Fruit fly (Drosophila melanogaster) whole organism, wandering third instar larva: ENCODE data around the gene Atg8b.

Experiments
- Abd-B ChIP-seq: fragments of >200 bp; optimal IDR thresholded peaks from 2 replicates; lab custom pipeline; 2017; ENCODE audit warnings: missing biosample characterization, missing genetic modification characterization
- CG32264 ChIP-seq: fragments of 200-800 bp; sonication (Bioruptor generic); optimal IDR thresholded peaks from 2 replicates; lab custom pipeline; 2016; ENCODE audit warnings: missing biosample characterization, missing genetic modification characterization
- CG9705 ChIP-seq: fragments of 200-800 bp; sonication (Bioruptor generic); optimal IDR thresholded peaks from 2 replicates; lab custom pipeline; 2018; ENCODE audit warnings: missing biosample characterization, mild to moderate bottlenecking, missing genetic modification characterization
- CrebA ChIP-seq: fragments of 200-800 bp; sonication (Bioruptor generic); optimal IDR thresholded peaks from 2 replicates; lab custom pipeline; 2016; ENCODE audit warnings: missing biosample characterization, mild to moderate bottlenecking, missing genetic modification characterization, borderline replicate concordance
- Dfd ChIP-seq: fragments of >200 bp; optimal IDR thresholded peaks from 2 replicates; lab custom pipeline; 2017; ENCODE audit warnings: missing biosample characterization, missing genetic modification characterization
- GATAd ChIP-seq: sonication (Bioruptor generic); optimal IDR thresholded peaks from 2 replicates; lab custom pipeline; 2016; ENCODE audit warnings: missing biosample characterization, missing genetic modification characterization
- HLH106 ChIP-seq: fragments of 200-800 bp; optimal IDR thresholded peaks from 3 replicates; lab custom pipeline; 2019; ENCODE audit warnings: missing biosample characterization, mild to moderate bottlenecking, missing genetic modification characterization, moderate library complexity
- Hnf4 ChIP-seq: fragments of 200-800 bp; sonication (Bioruptor generic); optimal IDR thresholded peaks from 2 replicates; lab custom pipeline; 2016; ENCODE audit warnings: missing biosample characterization, mild to moderate bottlenecking, missing genetic modification characterization
- Hr83 ChIP-seq: fragments of 200-300 bp; sonication (Bioruptor generic); optimal IDR thresholded peaks from 2 replicates; lab custom pipeline; 2016; ENCODE audit warnings: missing biosample characterization, mild to moderate bottlenecking, missing genetic modification characterization, moderate library complexity; ENCODE audit not compliant: poor library complexity, severe bottlenecking
- Jra ChIP-seq: sonication (Bioruptor generic); optimal IDR thresholded peaks from 2 replicates; lab custom pipeline; 2016; ENCODE audit warnings: missing biosample characterization, missing genetic modification characterization
- Mio ChIP-seq: sonication (Bioruptor generic); optimal IDR thresholded peaks from 2 replicates; lab custom pipeline; 2016; ENCODE audit warnings: missing biosample characterization, missing genetic modification characterization
- Myc ChIP-seq: fragments of >200 bp; optimal IDR thresholded peaks from 2 replicates; lab custom pipeline; 2017
- N ChIP-seq: fragments of >200 bp; optimal IDR thresholded peaks from 2 replicates; lab custom pipeline; 2018; ENCODE audit warnings: missing biosample characterization, missing external identifiers, missing genetic modification characterization
- OdsH ChIP-seq: fragments of 200-800 bp; sonication (Bioruptor generic); optimal IDR thresholded peaks from 2 replicates; lab custom pipeline; 2016; ENCODE audit warnings: missing biosample characterization, mild to moderate bottlenecking, missing genetic modification characterization
- Rel ChIP-seq, 2 experiments: fragments of 200-800 bp; sonication (Bioruptor generic) in 1 of 2; optimal IDR thresholded peaks; 2 replicates in 1 of 2; 3 replicates in 1 of 2; lab custom pipeline; 2016 to 2019; ENCODE audit warnings: mild to moderate bottlenecking in 2 of 2, missing biosample characterization in 2 of 2, missing genetic modification characterization in 2 of 2, moderate library complexity in 1 of 2
- Sp1 ChIP-seq: fragments of 200-800 bp; sonication (Bioruptor generic); optimal IDR thresholded peaks from 3 replicates; lab custom pipeline; 2019; ENCODE audit warnings: missing biosample characterization, mild to moderate bottlenecking, missing genetic modification characterization, moderate library complexity
- br ChIP-seq: fragments of 200-800 bp; sonication (Bioruptor generic); optimal IDR thresholded peaks from 2 replicates; lab custom pipeline; 2016; ENCODE audit warnings: missing biosample characterization, missing genetic modification characterization
- dl ChIP-seq, 2 experiments: fragments of 175-275, 200-275 bp in 1 of 2; fragments of 200-275 bp in 1 of 2; sonication (Bioruptor generic); optimal IDR thresholded peaks; lab custom pipeline; 2018; ENCODE audit warnings: mild to moderate bottlenecking in 2 of 2, missing biosample characterization in 2 of 2, missing genetic modification characterization in 2 of 2, moderate library complexity in 2 of 2; ENCODE audit not compliant: partially characterized antibody in 2 of 2, insufficient read depth in 1 of 2
- dmrt93B ChIP-seq: fragments of 200-800 bp; sonication (Bioruptor generic); optimal IDR thresholded peaks from 2 replicates; lab custom pipeline; 2018; ENCODE audit warnings: missing biosample characterization, mild to moderate bottlenecking, missing genetic modification characterization
- dsf ChIP-seq: sonication (Bioruptor generic); optimal IDR thresholded peaks from 2 replicates; lab custom pipeline; 2016; ENCODE audit warnings: missing biosample characterization, missing genetic modification characterization, borderline replicate concordance
- ey ChIP-seq: fragments of 200-800 bp; sonication (Bioruptor generic); optimal IDR thresholded peaks from 2 replicates; lab custom pipeline; 2016; ENCODE audit warnings: missing biosample characterization, missing genetic modification characterization
- foxo ChIP-seq, 2 experiments: fragments of 200-800 bp; sonication (Bioruptor generic); optimal IDR thresholded peaks; 2 replicates in 1 of 2; 3 replicates in 1 of 2; lab custom pipeline; 2016 to 2017; ENCODE audit warnings: missing biosample characterization in 2 of 2, missing genetic modification characterization in 2 of 2
- fru ChIP-seq: fragments of 200-800 bp; sonication (Bioruptor generic); optimal IDR thresholded peaks from 3 replicates; lab custom pipeline; 2016; ENCODE audit warnings: missing biosample characterization, mild to moderate bottlenecking, missing genetic modification characterization
- h ChIP-seq: fragments of 200-800 bp; sonication (Bioruptor generic); optimal IDR thresholded peaks from 3 replicates; lab custom pipeline; 2016; ENCODE audit warnings: missing biosample characterization, mild to moderate bottlenecking, missing genetic modification characterization
- jim ChIP-seq: fragments of 175-275, 200-325 bp; sonication (Bioruptor generic); optimal IDR thresholded peaks from 2 replicates; lab custom pipeline; 2016; ENCODE audit warnings: missing biosample characterization, mild to moderate bottlenecking, missing genetic modification characterization
- lola ChIP-seq: fragments of >200 bp; optimal IDR thresholded peaks from 2 replicates; lab custom pipeline; 2017; ENCODE audit warnings: missing biosample characterization, missing genetic modification characterization
- pan ChIP-seq: fragments of >200 bp; optimal IDR thresholded peaks from 2 replicates; lab custom pipeline; 2017
- psq ChIP-seq: fragments of 200-800 bp; sonication (Bioruptor generic); optimal IDR thresholded peaks from 3 replicates; lab custom pipeline; 2017; ENCODE audit warnings: missing biosample characterization, mild to moderate bottlenecking, missing genetic modification characterization, moderate library complexity
- rgr ChIP-seq: fragments of 200-800 bp; sonication (Bioruptor generic); optimal IDR thresholded peaks from 3 replicates; lab custom pipeline; 2016; ENCODE audit warnings: missing biosample characterization, mild to moderate bottlenecking, missing genetic modification characterization
- sage ChIP-seq: fragments of 200-800 bp; sonication (Bioruptor generic); optimal IDR thresholded peaks from 2 replicates; lab custom pipeline; 2016; ENCODE audit warnings: missing biosample characterization, mild to moderate bottlenecking, missing genetic modification characterization
- sv ChIP-seq: fragments of 200-800 bp; sonication (Bioruptor generic); optimal IDR thresholded peaks from 3 replicates; lab custom pipeline; 2016; ENCODE audit warnings: missing biosample characterization, missing genetic modification characterization
- usp ChIP-seq: fragments of >200 bp; optimal IDR thresholded peaks from 2 replicates; lab custom pipeline; 2017; ENCODE audit warnings: missing biosample characterization, missing genetic modification characterization
- woc ChIP-seq: sonication (Bioruptor generic); optimal IDR thresholded peaks from 2 replicates; lab custom pipeline; 2016; ENCODE audit warnings: missing biosample characterization, mild to moderate bottlenecking, missing genetic modification characterization

The Atg8b gene

DNA sequence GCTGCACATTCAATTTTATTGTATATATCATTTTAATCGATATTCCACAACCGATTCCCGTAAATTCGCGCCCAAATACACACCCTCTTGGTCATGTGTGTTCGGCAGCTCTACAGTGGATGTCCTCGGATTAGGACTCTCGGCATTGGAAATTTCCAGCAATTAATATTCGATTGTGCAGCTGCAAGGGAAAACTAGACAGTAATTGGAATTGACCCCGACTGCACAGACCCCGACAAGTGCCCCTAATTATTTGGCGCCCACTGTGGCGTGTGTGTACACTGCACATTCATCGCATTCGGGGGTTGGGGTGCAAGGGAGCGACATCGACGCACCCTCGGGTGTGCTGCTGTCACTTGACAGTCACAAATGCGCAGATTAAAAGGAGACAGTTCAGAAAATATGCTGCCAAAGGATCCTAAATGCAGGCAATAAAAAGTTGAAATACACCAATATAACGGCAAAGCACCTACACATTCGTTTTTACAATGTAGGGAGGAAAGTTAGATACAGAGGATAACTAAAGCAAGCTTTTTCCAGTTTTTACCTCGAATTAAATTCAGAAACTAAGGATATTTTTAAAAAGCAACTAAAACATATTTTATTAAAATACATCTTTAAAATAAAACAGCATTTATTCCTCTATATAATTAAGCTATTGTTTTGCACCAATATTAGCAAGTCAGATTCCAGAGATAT lies 15.9 kb downstream of the Atg8b start:
- TF ChIP-seq N (GFP tag; lab: Kevin White, UChicago) (no peak), foxo (GFP tag; optimal IDR thresholded peaks at IDR 0.05; lab: Kevin White, UChicago) (peak in 1 of 2 experiments; percentile 40), Jra (no peak), Hnf4 (no peak), psq (GFP tag; lab: Kevin White, UChicago) (peak; percentile 27), CG9705 (no peak), h (GFP tag; lab: Kevin White, UChicago) (peak; percentile 17), fru (peak; percentile 20), pan (lab: Kevin White, UChicago) (no peak), br (GFP tag; lab: Kevin White, UChicago) (peak; percentile 2), HLH106 (tag; lab: Kevin White, UChicago) (no peak), Mio (GFP tag; lab: Kevin White, UChicago) (no peak), dsf (GFP tag; lab: Kevin White, UChicago) (no peak), Hr83 (GFP tag; lab: Kevin White, UChicago) (no peak), Abd-B (GFP tag; lab: Kevin White, UChicago) (no peak), Sp1 (GFP tag; lab: Kevin White, UChicago) (no peak), Dfd (GFP tag; lab: Kevin White, UChicago) (no peak), dl (GFP tag; optimal IDR thresholded peaks at IDR 0.05; lab: Kevin White, UChicago; ENCODE audit: insufficient read depth in 1 of 2, partially characterized antibody in 2 of 2) (no peak), woc (peak; percentile 21), OdsH (GFP tag; lab: Kevin White, UChicago) (peak; percentile 1), rgr (peak; percentile 7), sage (GFP tag; lab: Kevin White, UChicago) (no peak), lola (GFP tag; lab: Kevin White, UChicago) (no peak), ey (GFP tag; lab: Kevin White, UChicago) (peak; percentile 40), jim (GFP tag; lab: Kevin White, UChicago) (no peak), sv (no peak), GATAd (no peak), CrebA (GFP tag; lab: Kevin White, UChicago) (no peak), CG32264 (GFP tag; lab: Kevin White, UChicago) (no peak), Rel (GFP tag; optimal IDR thresholded peaks at IDR 0.05; lab: Kevin White, UChicago) (no peak), Rel (tag; optimal IDR thresholded peaks at IDR 0.05; lab: Kevin White, UChicago) (no peak)

DNA sequence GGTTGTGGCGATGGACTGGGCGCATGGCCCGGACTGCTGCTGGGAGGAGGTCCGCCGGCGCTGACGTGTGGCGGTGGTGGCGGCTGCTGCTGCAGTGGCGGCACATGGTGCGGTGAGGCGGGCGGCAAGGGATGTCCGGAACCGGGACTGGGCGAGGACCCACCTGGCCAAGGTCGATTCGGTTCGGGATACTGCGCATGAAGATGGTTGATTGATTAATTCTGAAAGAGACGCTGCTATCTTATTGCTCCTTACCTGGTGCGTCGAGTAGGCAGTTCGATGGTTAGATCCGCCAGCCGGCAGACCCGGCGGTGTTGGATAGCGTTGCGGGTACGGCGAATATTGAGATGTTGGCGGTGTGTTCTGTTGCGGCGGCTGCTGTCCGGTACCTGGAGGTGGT lies 17.1 kb downstream of the Atg8b start:
- no peak for TF ChIP-seq Sp1 (GFP tag; lab: Kevin White, UChicago)
- no peak for TF ChIP-seq jim (GFP tag; lab: Kevin White, UChicago)
- peak; percentile 31 for TF ChIP-seq Dfd (GFP tag; lab: Kevin White, UChicago)
- TF ChIP-seq dmrt93B (GFP tag; lab: Kevin White, UChicago), result no peak
- TF ChIP-seq Mio (GFP tag; lab: Kevin White, UChicago), result no peak
- no peak for TF ChIP-seq usp (GFP tag; lab: Kevin White, UChicago)
- TF ChIP-seq rgr, result no peak

DNA sequence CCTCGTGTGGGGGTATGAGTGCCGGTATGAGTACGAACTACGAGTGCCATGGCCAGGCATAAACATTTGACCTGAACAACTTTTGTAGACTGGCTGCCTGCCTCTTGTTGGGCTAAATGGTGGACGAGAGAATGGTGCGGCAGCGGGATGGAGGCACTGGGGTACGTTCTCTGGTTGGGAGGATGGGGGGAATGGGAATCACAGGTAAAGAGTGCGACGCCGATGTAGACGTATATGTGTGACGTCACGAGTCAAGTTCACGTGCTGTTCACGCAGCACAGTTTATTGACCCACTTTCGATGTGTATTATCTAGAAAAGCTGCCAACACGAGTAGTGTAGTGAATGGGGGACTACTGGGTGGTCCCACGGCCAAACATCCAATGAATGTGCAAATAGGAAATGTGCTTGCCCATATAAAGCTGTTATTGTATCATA lies 17.9 kb downstream of the Atg8b start:
- no peak for TF ChIP-seq dmrt93B (GFP tag; lab: Kevin White, UChicago)
- no peak for TF ChIP-seq ey (GFP tag; lab: Kevin White, UChicago)
- no peak for TF ChIP-seq CG9705
- no peak for TF ChIP-seq CrebA (GFP tag; lab: Kevin White, UChicago)
- no peak for TF ChIP-seq Myc (lab: Kevin White, UChicago)
- no peak for TF ChIP-seq GATAd
- TF ChIP-seq Hnf4, result no peak
